Fruit fly (Drosophila melanogaster) whole organism, embryonic: ENCODE measurements around the gene Fer2LCH.

Experiments used
- BEAF-32 ChIP-seq: fragments of 200-800 bp; sonication (Bioruptor generic); optimal IDR thresholded peaks from 3 replicates; lab custom pipeline; 2017; ENCODE audit warnings: missing biosample characterization, missing genetic modification characterization, mild to moderate bottlenecking, moderate library complexity, missing genetic modification reagents
- CG10543 ChIP-seq: fragments of 200-800 bp; sonication (Bioruptor generic); optimal IDR thresholded peaks from 3 replicates; lab custom pipeline; 2017; ENCODE audit warnings: missing biosample characterization, mild to moderate bottlenecking, missing genetic modification characterization, moderate library complexity
- CG11093 ChIP-seq: fragments of 200-800 bp; sonication (Bioruptor generic); IDR thresholded peaks from 3 replicates; pipeline ENCODE4 v1.3.6; 2022; ENCODE audit warnings: missing biosample characterization, missing genetic modification characterization
- CG14965 ChIP-seq: fragments of 200-800 bp; sonication (Bioruptor generic); optimal IDR thresholded peaks from 2 replicates; lab custom pipeline; 2016; ENCODE audit warnings: missing biosample characterization, missing genetic modification characterization, borderline replicate concordance
- CG1529 ChIP-seq: fragments of 200-800 bp; sonication (Bioruptor generic); optimal IDR thresholded peaks from 3 replicates; lab custom pipeline; 2018; ENCODE audit warnings: missing biosample characterization, missing genetic modification characterization
- CG16863 ChIP-seq: fragments of 200-800 bp; sonication (Bioruptor generic); optimal IDR thresholded peaks from 3 replicates; lab custom pipeline; 2016; ENCODE audit warnings: missing biosample characterization, missing genetic modification characterization
- CG17385 ChIP-seq: fragments of 200-800 bp; sonication (Bioruptor generic); optimal IDR thresholded peaks from 3 replicates; lab custom pipeline; 2018; ENCODE audit warnings: missing biosample characterization, mild to moderate bottlenecking, missing genetic modification characterization
- CG17912 ChIP-seq: fragments of 200-800 bp; sonication (Bioruptor generic); optimal IDR thresholded peaks from 2 replicates; lab custom pipeline; 2018; ENCODE audit warnings: missing biosample characterization, mild to moderate bottlenecking, missing genetic modification characterization
- CG18599 ChIP-seq: fragments of 200-800 bp; sonication (Bioruptor generic); optimal IDR thresholded peaks from 3 replicates; lab custom pipeline; 2017; ENCODE audit warnings: missing biosample characterization, missing genetic modification characterization, mild to moderate bottlenecking, moderate library complexity, missing genetic modification reagents
- CG34422 ChIP-seq: fragments of 200-800 bp; sonication (Bioruptor generic); IDR thresholded peaks from 3 replicates; pipeline ENCODE4 v1.3.6; 2022; ENCODE audit warnings: missing biosample characterization, missing genetic modification characterization
- CG5953 ChIP-seq: fragments of 200-800 bp; sonication (Bioruptor generic); IDR thresholded peaks from 2 replicates; pipeline ENCODE4 v1.3.6; 2022; ENCODE audit warnings: missing biosample characterization, missing genetic modification characterization
- CG6175 ChIP-seq: fragments of 200-800 bp; sonication (Bioruptor generic); IDR thresholded peaks from 3 replicates; pipeline ENCODE4 v1.3.6; 2022; ENCODE audit warnings: missing biosample characterization, missing genetic modification characterization
- CG7357 ChIP-seq: fragments of 200-800 bp; sonication (Bioruptor generic); IDR thresholded peaks from 3 replicates; pipeline ENCODE4 v1.3.6; 2022; ENCODE audit warnings: missing biosample characterization, missing genetic modification characterization
- CG7372 ChIP-seq: fragments of 200-800 bp; sonication (Bioruptor generic); IDR thresholded peaks from 2 replicates; pipeline ENCODE4 v1.3.6; 2022; ENCODE audit warnings: missing biosample characterization, missing genetic modification characterization
- CG7786 ChIP-seq: fragments of 200-800 bp; sonication (Bioruptor generic); optimal IDR thresholded peaks from 2 replicates; lab custom pipeline; 2016; ENCODE audit warnings: missing biosample characterization, missing genetic modification characterization
- CG8478 ChIP-seq: fragments of >200 bp; optimal IDR thresholded peaks from 2 replicates; lab custom pipeline; 2018
- CG8765 ChIP-seq: fragments of 200-800 bp; sonication (Bioruptor generic); IDR thresholded peaks from 2 replicates; pipeline ENCODE4 v1.3.6; 2022; ENCODE audit warnings: missing biosample characterization, missing genetic modification characterization
- CG9437 ChIP-seq: fragments of 200-800 bp; sonication (Bioruptor generic); optimal IDR thresholded peaks from 2 replicates; lab custom pipeline; 2018; ENCODE audit warnings: missing biosample characterization, mild to moderate bottlenecking, missing genetic modification characterization
- CHES-1-like ChIP-seq: fragments of 200-800 bp; sonication (Bioruptor generic); optimal IDR thresholded peaks from 2 replicates; lab custom pipeline; 2016; ENCODE audit warnings: missing biosample characterization, missing genetic modification characterization
- CTCF ChIP-seq: fragments of 200-800 bp; sonication (Bioruptor generic); optimal IDR thresholded peaks from 2 replicates; lab custom pipeline; 2017; ENCODE audit warnings: missing biosample characterization, mild to moderate bottlenecking, missing genetic modification characterization, moderate library complexity
- Camta ChIP-seq: fragments of 200-800 bp; sonication (Bioruptor generic); optimal IDR thresholded peaks from 2 replicates; lab custom pipeline; 2016; ENCODE audit warnings: missing biosample characterization, missing genetic modification characterization
- Dll ChIP-seq: fragments of 200-800 bp; sonication (Bioruptor generic); IDR thresholded peaks from 4 replicates; pipeline ENCODE4 v1.3.6; 2022; ENCODE audit warnings: missing biosample characterization, missing genetic modification characterization; ENCODE audit not compliant: partially characterized antibody
- Doc3 ChIP-seq: fragments of 200-800 bp; sonication (Bioruptor generic); IDR thresholded peaks from 3 replicates; pipeline ENCODE4 v1.3.6; 2022; ENCODE audit warnings: missing biosample characterization, missing genetic modification characterization; ENCODE audit not compliant: partially characterized antibody
- Dref ChIP-seq: fragments of 200-800 bp; sonication (Bioruptor generic); IDR thresholded peaks from 2 replicates; pipeline ENCODE4 v1.3.6; 2022; ENCODE audit warnings: missing biosample characterization, missing genetic modification characterization
- E2f2 ChIP-seq: fragments of 200-800 bp; sonication (Bioruptor generic); IDR thresholded peaks from 2 replicates; pipeline ENCODE4 v1.3.6; 2022; ENCODE audit warnings: missing biosample characterization, missing genetic modification characterization
- Eip74EF ChIP-seq, 2 experiments: fragments of 200-800 bp in 1 of 2; fragments of >200 bp in 1 of 2; sonication (Bioruptor generic) in 1 of 2; optimal IDR thresholded peaks; 2 replicates each; lab custom pipeline; 2017 to 2019; ENCODE audit warnings: missing biosample characterization in 2 of 2, missing genetic modification characterization in 2 of 2, mild to moderate bottlenecking in 1 of 2, moderate library complexity in 1 of 2
- H15 ChIP-seq: fragments of 200-800 bp; sonication (Bioruptor generic); IDR thresholded peaks from 3 replicates; pipeline ENCODE4 v1.3.6; 2022; ENCODE audit warnings: missing biosample characterization, missing genetic modification characterization
- HHEX ChIP-seq: fragments of 200-800 bp; sonication (Bioruptor generic); optimal IDR thresholded peaks from 3 replicates; lab custom pipeline; 2017; ENCODE audit warnings: missing biosample characterization, mild to moderate bottlenecking, missing genetic modification characterization, missing genetic modification reagents
- HLHmδ ChIP-seq: fragments of 200-800 bp; sonication (Bioruptor generic); optimal IDR thresholded peaks from 2 replicates; lab custom pipeline; 2018; ENCODE audit warnings: missing biosample characterization, mild to moderate bottlenecking, missing genetic modification characterization, moderate library complexity
- HmgD ChIP-seq: fragments of 200-800 bp; sonication (Bioruptor generic); optimal IDR thresholded peaks from 3 replicates; lab custom pipeline; 2016; ENCODE audit warnings: missing biosample characterization, missing genetic modification characterization
- Myb ChIP-seq: fragments of 200-800 bp; sonication (Bioruptor generic); optimal IDR thresholded peaks from 2 replicates; lab custom pipeline; 2016; ENCODE audit warnings: missing biosample characterization, missing genetic modification characterization
- Nf-YA ChIP-seq: fragments of 200-800 bp; sonication (Bioruptor generic); IDR thresholded peaks from 2 replicates; pipeline ENCODE4 v1.3.6; 2022; ENCODE audit warnings: missing biosample characterization, missing genetic modification characterization
- Nf-YC ChIP-seq: fragments of 200-800 bp; optimal IDR thresholded peaks from 3 replicates; lab custom pipeline; 2019; ENCODE audit warnings: missing biosample characterization, mild to moderate bottlenecking, missing genetic modification characterization, moderate library complexity
- az2 ChIP-seq: fragments of 200-800 bp; sonication (Bioruptor generic); optimal IDR thresholded peaks from 3 replicates; lab custom pipeline; 2016; ENCODE audit warnings: missing biosample characterization, missing genetic modification characterization
- cg ChIP-seq: fragments of 200-800 bp; sonication (Bioruptor generic); optimal IDR thresholded peaks from 3 replicates; lab custom pipeline; 2019; ENCODE audit warnings: missing biosample characterization, mild to moderate bottlenecking, missing genetic modification characterization, moderate library complexity
- chm ChIP-seq: fragments of 200-800 bp; sonication (Bioruptor generic); IDR thresholded peaks from 2 replicates; pipeline ENCODE4 v1.3.6; 2022; ENCODE audit warnings: missing biosample characterization, missing genetic modification characterization
- ci ChIP-seq: fragments of 200-800 bp; sonication (Bioruptor generic); IDR thresholded peaks from 3 replicates; pipeline ENCODE4 v1.3.6; 2022; ENCODE audit warnings: missing biosample characterization, missing genetic modification characterization
- danr ChIP-seq: fragments of 200-800 bp; sonication (Bioruptor generic); IDR thresholded peaks from 2 replicates; pipeline ENCODE4 v1.3.6; 2022; ENCODE audit warnings: missing biosample characterization, missing genetic modification characterization
- dmrt11E ChIP-seq: fragments of 200-800 bp; sonication (Bioruptor generic); optimal IDR thresholded peaks from 3 replicates; lab custom pipeline; 2018; ENCODE audit warnings: missing biosample characterization, mild to moderate bottlenecking, missing genetic modification characterization, moderate library complexity
- ems ChIP-seq: fragments of 200-800 bp; sonication (Bioruptor generic); optimal IDR thresholded peaks from 3 replicates; lab custom pipeline; 2016; ENCODE audit warnings: missing biosample characterization, missing genetic modification characterization
- eve ChIP-seq, 2 experiments: fragments of >200 bp; optimal IDR thresholded peaks; 2 replicates each; lab custom pipeline; 2017; ENCODE audit warnings: missing biosample characterization in 2 of 2, missing genetic modification characterization in 2 of 2
- hth ChIP-seq: fragments of >200 bp; optimal IDR thresholded peaks from 2 replicates; lab custom pipeline; 2017; ENCODE audit warnings: inconsistent platforms
- jumu ChIP-seq: fragments of 200-800 bp; sonication (Bioruptor generic); optimal IDR thresholded peaks from 3 replicates; lab custom pipeline; 2016; ENCODE audit warnings: missing biosample characterization, missing genetic modification characterization
- lbe ChIP-seq: fragments of 200-800 bp; sonication (Bioruptor generic); optimal IDR thresholded peaks from 2 replicates; lab custom pipeline; 2016; ENCODE audit warnings: missing biosample characterization, mild to moderate bottlenecking, missing genetic modification characterization
- peb ChIP-seq: fragments of 200-800 bp; sonication (Bioruptor generic); IDR thresholded peaks from 2 replicates; pipeline ENCODE4 v1.3.6; 2022; ENCODE audit warnings: missing biosample characterization, missing genetic modification characterization
- pho ChIP-seq: fragments of 200-800 bp; sonication (Bioruptor generic); optimal IDR thresholded peaks from 2 replicates; lab custom pipeline; 2016; ENCODE audit warnings: missing biosample characterization, missing genetic modification characterization
- sisA ChIP-seq: fragments of 200-800 bp; sonication (Bioruptor generic); IDR thresholded peaks from 2 replicates; pipeline ENCODE4 v1.3.6; 2022; ENCODE audit warnings: missing biosample characterization, missing genetic modification characterization
- slp2 ChIP-seq: fragments of 200-800 bp; sonication (Bioruptor generic); optimal IDR thresholded peaks from 2 replicates; lab custom pipeline; 2016; ENCODE audit warnings: missing biosample characterization, missing genetic modification characterization
- stwl ChIP-seq: fragments of 200-800 bp; sonication (Bioruptor generic); optimal IDR thresholded peaks from 3 replicates; lab custom pipeline; 2018; ENCODE audit warnings: missing biosample characterization, mild to moderate bottlenecking, missing genetic modification characterization, moderate library complexity
- tgo ChIP-seq: fragments of 200-800 bp; sonication (Bioruptor generic); IDR thresholded peaks from 3 replicates; pipeline ENCODE4 v1.3.6; 2022; ENCODE audit warnings: missing biosample characterization, missing genetic modification characterization
- z ChIP-seq: fragments of 200-800 bp; sonication (Bioruptor generic); IDR thresholded peaks from 3 replicates; pipeline ENCODE4 v1.3.6; 2022; ENCODE audit warnings: missing biosample characterization, missing genetic modification characterization

Gene Fer2LCH

dm6 chr3R:30388215-30388871 lies 739 bp downstream of the Fer2LCH start (continued):
- TF ChIP-seq az2 (GFP tag; lab: Kevin White, UChicago) (peak; percentile 97), Dll (GFP tag; lab: Robert Waterston, UW) (no peak), CG17385 (GFP tag; lab: Kevin White, UChicago) (peak; percentile 93), eve (GFP tag; optimal IDR thresholded peaks at IDR 0.05; lab: Kevin White, UChicago) (peak; percentile 13 to 99), Dref (GFP tag; lab: Robert Waterston, UW) (peak; percentile 39), H15 (GFP tag; lab: Robert Waterston, UW) (peak; percentile 84), Nf-YA (GFP tag; lab: Robert Waterston, UW) (peak; percentile 67), dmrt11E (tag; lab: Kevin White, UChicago) (peak; percentile 95), sisA (GFP tag; lab: Robert Waterston, UW) (peak; percentile 86), CG16863 (GFP tag; lab: Kevin White, UChicago) (peak; percentile 98), chm (peak; percentile 82), peb (GFP tag; lab: Robert Waterston, UW) (peak; percentile 84), CG17912 (peak; percentile 64), stwl (tag; lab: Kevin White, UChicago) (peak; percentile 33), CG11093 (GFP tag; lab: Robert Waterston, UW) (peak; percentile 93), HLHmδ (GFP tag; lab: Kevin White, UChicago) (peak; percentile 82), BEAF-32 (GFP tag; lab: Kevin White, UChicago) (peak; percentile 36), CG7786 (GFP tag; lab: Kevin White, UChicago) (peak; percentile 98), CG34422 (GFP tag; lab: Robert Waterston, UW) (peak; percentile 93), Myb (GFP tag; lab: Kevin White, UChicago) (peak; percentile 90), Doc3 (GFP tag; lab: Robert Waterston, UW) (no peak), jumu (GFP tag; lab: Kevin White, UChicago) (peak; percentile 97), CG7357 (GFP tag; lab: Robert Waterston, UW) (peak; percentile 83), danr (GFP tag; lab: Robert Waterston, UW) (peak; percentile 90), CG8478 (no peak), CG7372 (GFP tag; lab: Robert Waterston, UW) (peak; percentile 87), Nf-YC (tag; lab: Kevin White, UChicago) (peak; percentile 90), CTCF (GFP tag; lab: Kevin White, UChicago) (peak; percentile 50), cg (GFP tag; lab: Kevin White, UChicago) (peak; percentile 83), CG14965 (GFP tag; lab: Kevin White, UChicago) (peak; percentile 85), ems (GFP tag; lab: Kevin White, UChicago) (peak; percentile 94), CG18599 (peak; percentile 96), CG9437 (peak; percentile 97), CG1529 (GFP tag; lab: Kevin White, UChicago) (peak; percentile 96), pho (GFP tag; lab: Kevin White, UChicago) (peak; percentile 98), ci (GFP tag; lab: Robert Waterston, UW) (peak; percentile 87), lbe (GFP tag; lab: Kevin White, UChicago) (peak; percentile 42), slp2 (GFP tag; lab: Kevin White, UChicago) (peak; percentile 98), CHES-1-like (GFP tag; lab: Kevin White, UChicago) (peak; percentile 98), CG10543 (GFP tag; lab: Kevin White, UChicago) (peak; percentile 98), z (0 out of 3 replicates have a peak, but pooled peaks have one; percentile 39), CG8765 (GFP tag; lab: Robert Waterston, UW) (peak; percentile 74; the same call in 1 of the 2 replicates), tgo (GFP tag; lab: Robert Waterston, UW) (peak; percentile 89), Camta (GFP tag; lab: Kevin White, UChicago) (peak; percentile 98), HHEX (GFP tag; lab: Kevin White, UChicago) (peak; percentile 95), HmgD (GFP tag; lab: Kevin White, UChicago) (peak; percentile 97), hth (no peak), CG6175 (GFP tag; lab: Robert Waterston, UW) (peak; percentile 88), E2f2 (peak; percentile 67), Eip74EF (GFP tag; optimal IDR thresholded peaks at IDR 0.05; lab: Kevin White, UChicago) (peak in 1 of 2 experiments; percentile 92), CG5953 (GFP tag; lab: Robert Waterston, UW) (peak; percentile 74)
